Fruit fly (Drosophila melanogaster) whole organism, wandering third instar larva: Measurements from ENCODE around the gene Sec63.

Source experiments
- Abd-B ChIP-seq: fragments of >200 bp; optimal IDR thresholded peaks from 2 replicates; lab custom pipeline; 2017; ENCODE audit warnings: missing biosample characterization, missing genetic modification characterization
- CG32264 ChIP-seq: fragments of 200-800 bp; sonication (Bioruptor generic); optimal IDR thresholded peaks from 2 replicates; lab custom pipeline; 2016; ENCODE audit warnings: missing biosample characterization, missing genetic modification characterization
- CG9705 ChIP-seq: fragments of 200-800 bp; sonication (Bioruptor generic); optimal IDR thresholded peaks from 2 replicates; lab custom pipeline; 2018; ENCODE audit warnings: missing biosample characterization, mild to moderate bottlenecking, missing genetic modification characterization
- CrebA ChIP-seq: fragments of 200-800 bp; sonication (Bioruptor generic); optimal IDR thresholded peaks from 2 replicates; lab custom pipeline; 2016; ENCODE audit warnings: missing biosample characterization, mild to moderate bottlenecking, missing genetic modification characterization, borderline replicate concordance
- Dfd ChIP-seq: fragments of >200 bp; optimal IDR thresholded peaks from 2 replicates; lab custom pipeline; 2017; ENCODE audit warnings: missing biosample characterization, missing genetic modification characterization
- Dif ChIP-seq: fragments of 200-275, 200-300 bp; sonication (Bioruptor generic); optimal IDR thresholded peaks from 2 replicates; lab custom pipeline; 2018; ENCODE audit warnings: missing biosample characterization, missing genetic modification characterization; ENCODE audit not compliant: partially characterized antibody
- GATAd ChIP-seq: sonication (Bioruptor generic); optimal IDR thresholded peaks from 2 replicates; lab custom pipeline; 2016; ENCODE audit warnings: missing biosample characterization, missing genetic modification characterization
- HLH106 ChIP-seq: fragments of 200-800 bp; optimal IDR thresholded peaks from 3 replicates; lab custom pipeline; 2019; ENCODE audit warnings: missing biosample characterization, mild to moderate bottlenecking, missing genetic modification characterization, moderate library complexity
- Hnf4 ChIP-seq: fragments of 200-800 bp; sonication (Bioruptor generic); optimal IDR thresholded peaks from 2 replicates; lab custom pipeline; 2016; ENCODE audit warnings: missing biosample characterization, mild to moderate bottlenecking, missing genetic modification characterization
- Hr78 ChIP-seq: fragments of >200 bp; optimal IDR thresholded peaks from 2 replicates; lab custom pipeline; 2017; ENCODE audit warnings: missing biosample characterization, missing genetic modification characterization
- Hr83 ChIP-seq: fragments of 200-300 bp; sonication (Bioruptor generic); optimal IDR thresholded peaks from 2 replicates; lab custom pipeline; 2016; ENCODE audit warnings: missing biosample characterization, mild to moderate bottlenecking, missing genetic modification characterization, moderate library complexity; ENCODE audit not compliant: poor library complexity, severe bottlenecking
- Jra ChIP-seq: sonication (Bioruptor generic); optimal IDR thresholded peaks from 2 replicates; lab custom pipeline; 2016; ENCODE audit warnings: missing biosample characterization, missing genetic modification characterization
- Mio ChIP-seq: sonication (Bioruptor generic); optimal IDR thresholded peaks from 2 replicates; lab custom pipeline; 2016; ENCODE audit warnings: missing biosample characterization, missing genetic modification characterization
- Myc ChIP-seq: fragments of >200 bp; optimal IDR thresholded peaks from 2 replicates; lab custom pipeline; 2017
- N ChIP-seq: fragments of >200 bp; optimal IDR thresholded peaks from 2 replicates; lab custom pipeline; 2018; ENCODE audit warnings: missing biosample characterization, missing external identifiers, missing genetic modification characterization
- OdsH ChIP-seq: fragments of 200-800 bp; sonication (Bioruptor generic); optimal IDR thresholded peaks from 2 replicates; lab custom pipeline; 2016; ENCODE audit warnings: missing biosample characterization, mild to moderate bottlenecking, missing genetic modification characterization
- Rel ChIP-seq, 2 experiments: fragments of 200-800 bp; sonication (Bioruptor generic) in 1 of 2; optimal IDR thresholded peaks; 2 replicates in 1 of 2; 3 replicates in 1 of 2; lab custom pipeline; 2016 to 2019; ENCODE audit warnings: mild to moderate bottlenecking in 2 of 2, missing biosample characterization in 2 of 2, missing genetic modification characterization in 2 of 2, moderate library complexity in 1 of 2
- Sp1 ChIP-seq: fragments of 200-800 bp; sonication (Bioruptor generic); optimal IDR thresholded peaks from 3 replicates; lab custom pipeline; 2019; ENCODE audit warnings: missing biosample characterization, mild to moderate bottlenecking, missing genetic modification characterization, moderate library complexity
- Vsx2 ChIP-seq: fragments of 200-300, 225-300 bp; sonication (Bioruptor generic); optimal IDR thresholded peaks from 2 replicates; lab custom pipeline; 2018; ENCODE audit warnings: missing biosample characterization, missing genetic modification characterization; ENCODE audit not compliant: partially characterized antibody
- br ChIP-seq: fragments of 200-800 bp; sonication (Bioruptor generic); optimal IDR thresholded peaks from 2 replicates; lab custom pipeline; 2016; ENCODE audit warnings: missing biosample characterization, missing genetic modification characterization
- brk ChIP-seq: fragments of 200-800 bp; sonication (Bioruptor generic); optimal IDR thresholded peaks from 2 replicates; lab custom pipeline; 2016; ENCODE audit warnings: missing biosample characterization, mild to moderate bottlenecking, missing genetic modification characterization
- dl ChIP-seq, 2 experiments: fragments of 175-275, 200-275 bp in 1 of 2; fragments of 200-275 bp in 1 of 2; sonication (Bioruptor generic); optimal IDR thresholded peaks; lab custom pipeline; 2018; ENCODE audit warnings: mild to moderate bottlenecking in 2 of 2, missing biosample characterization in 2 of 2, missing genetic modification characterization in 2 of 2, moderate library complexity in 2 of 2; ENCODE audit not compliant: partially characterized antibody in 2 of 2, insufficient read depth in 1 of 2
- dmrt93B ChIP-seq: fragments of 200-800 bp; sonication (Bioruptor generic); optimal IDR thresholded peaks from 2 replicates; lab custom pipeline; 2018; ENCODE audit warnings: missing biosample characterization, mild to moderate bottlenecking, missing genetic modification characterization
- dsf ChIP-seq: sonication (Bioruptor generic); optimal IDR thresholded peaks from 2 replicates; lab custom pipeline; 2016; ENCODE audit warnings: missing biosample characterization, missing genetic modification characterization, borderline replicate concordance
- ey ChIP-seq: fragments of 200-800 bp; sonication (Bioruptor generic); optimal IDR thresholded peaks from 2 replicates; lab custom pipeline; 2016; ENCODE audit warnings: missing biosample characterization, missing genetic modification characterization
- foxo ChIP-seq, 2 experiments: fragments of 200-800 bp; sonication (Bioruptor generic); optimal IDR thresholded peaks; 2 replicates in 1 of 2; 3 replicates in 1 of 2; lab custom pipeline; 2016 to 2017; ENCODE audit warnings: missing biosample characterization in 2 of 2, missing genetic modification characterization in 2 of 2
- fru ChIP-seq: fragments of 200-800 bp; sonication (Bioruptor generic); optimal IDR thresholded peaks from 3 replicates; lab custom pipeline; 2016; ENCODE audit warnings: missing biosample characterization, mild to moderate bottlenecking, missing genetic modification characterization
- h ChIP-seq: fragments of 200-800 bp; sonication (Bioruptor generic); optimal IDR thresholded peaks from 3 replicates; lab custom pipeline; 2016; ENCODE audit warnings: missing biosample characterization, mild to moderate bottlenecking, missing genetic modification characterization
- jim ChIP-seq: fragments of 175-275, 200-325 bp; sonication (Bioruptor generic); optimal IDR thresholded peaks from 2 replicates; lab custom pipeline; 2016; ENCODE audit warnings: missing biosample characterization, mild to moderate bottlenecking, missing genetic modification characterization
- lola ChIP-seq: fragments of >200 bp; optimal IDR thresholded peaks from 2 replicates; lab custom pipeline; 2017; ENCODE audit warnings: missing biosample characterization, missing genetic modification characterization
- pan ChIP-seq: fragments of >200 bp; optimal IDR thresholded peaks from 2 replicates; lab custom pipeline; 2017
- psq ChIP-seq: fragments of 200-800 bp; sonication (Bioruptor generic); optimal IDR thresholded peaks from 3 replicates; lab custom pipeline; 2017; ENCODE audit warnings: missing biosample characterization, mild to moderate bottlenecking, missing genetic modification characterization, moderate library complexity
- rgr ChIP-seq: fragments of 200-800 bp; sonication (Bioruptor generic); optimal IDR thresholded peaks from 3 replicates; lab custom pipeline; 2016; ENCODE audit warnings: missing biosample characterization, mild to moderate bottlenecking, missing genetic modification characterization
- sage ChIP-seq: fragments of 200-800 bp; sonication (Bioruptor generic); optimal IDR thresholded peaks from 2 replicates; lab custom pipeline; 2016; ENCODE audit warnings: missing biosample characterization, mild to moderate bottlenecking, missing genetic modification characterization
- sv ChIP-seq: fragments of 200-800 bp; sonication (Bioruptor generic); optimal IDR thresholded peaks from 3 replicates; lab custom pipeline; 2016; ENCODE audit warnings: missing biosample characterization, missing genetic modification characterization
- tai ChIP-seq: sonication (Bioruptor generic); optimal IDR thresholded peaks from 2 replicates; lab custom pipeline; 2016; ENCODE audit warnings: missing biosample characterization, missing genetic modification characterization
- usp ChIP-seq: fragments of >200 bp; optimal IDR thresholded peaks from 2 replicates; lab custom pipeline; 2017; ENCODE audit warnings: missing biosample characterization, missing genetic modification characterization
- woc ChIP-seq: sonication (Bioruptor generic); optimal IDR thresholded peaks from 2 replicates; lab custom pipeline; 2016; ENCODE audit warnings: missing biosample characterization, mild to moderate bottlenecking, missing genetic modification characterization

Sec63 gene

dm6 chr3L:7349311-7349710 is 11.1 kb upstream of the Sec63 start:
- no peak for TF ChIP-seq dmrt93B (GFP tag; lab: Kevin White, UChicago)
- no peak for TF ChIP-seq Mio (GFP tag; lab: Kevin White, UChicago)
- TF ChIP-seq pan: no peak
- TF ChIP-seq GATAd (GFP tag; lab: Kevin White, UChicago): no peak
- no peak for TF ChIP-seq Vsx2 (GFP tag; lab: Kevin White, UChicago)
- no peak for TF ChIP-seq Abd-B
- TF ChIP-seq Dif: no peak
- no peak for TF ChIP-seq Hnf4 (GFP tag; lab: Kevin White, UChicago)
- no peak for TF ChIP-seq br (GFP tag; lab: Kevin White, UChicago)
- TF ChIP-seq brk (GFP tag; lab: Kevin White, UChicago): no peak
- no peak for TF ChIP-seq ey (GFP tag; lab: Kevin White, UChicago)
- no peak for TF ChIP-seq psq (GFP tag; lab: Kevin White, UChicago)
- TF ChIP-seq foxo (GFP tag; optimal IDR thresholded peaks at IDR 0.05; lab: Kevin White, UChicago): no peak
- TF ChIP-seq CG32264: no peak
- no peak for TF ChIP-seq tai (GFP tag; lab: Kevin White, UChicago)
- TF ChIP-seq sv (GFP tag; lab: Kevin White, UChicago): no peak
- TF ChIP-seq usp (GFP tag; lab: Kevin White, UChicago): no peak
- no peak for TF ChIP-seq Dfd
- TF ChIP-seq lola: no peak

DNA sequence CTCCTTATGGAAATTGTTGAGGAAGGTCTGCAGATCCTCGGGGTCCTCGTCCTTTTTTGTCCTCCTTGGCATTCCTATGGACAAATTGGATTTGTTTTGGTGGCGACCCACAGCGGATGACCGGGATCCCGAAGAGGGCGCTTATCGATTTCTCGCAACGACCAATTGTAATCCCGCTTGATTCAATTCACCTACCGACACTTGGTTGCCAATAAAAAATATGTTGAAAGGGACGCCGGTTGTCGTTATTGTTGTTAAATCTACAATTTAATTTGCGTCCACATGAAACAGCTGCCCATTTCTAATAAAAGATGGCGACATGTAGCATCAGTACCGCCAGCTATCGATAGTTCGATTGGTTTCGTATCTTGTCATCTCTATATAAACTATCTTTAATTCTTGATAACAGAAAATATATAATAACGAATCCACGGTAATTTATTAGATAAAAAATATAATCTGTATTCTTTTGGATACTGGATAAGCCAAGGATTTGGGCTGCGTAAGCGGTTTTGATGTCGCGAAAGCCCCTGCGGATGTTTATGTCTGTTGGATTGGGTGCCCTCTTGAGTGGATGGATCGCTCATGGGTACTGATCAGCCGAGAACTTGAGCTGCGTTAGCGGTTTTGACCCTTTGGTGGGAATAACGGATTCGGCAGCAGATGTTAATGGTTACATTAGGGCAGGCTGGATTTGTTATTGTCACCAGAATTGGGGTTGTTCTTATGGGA is 3.8 kb upstream of the Sec63 start, which contains the start of gene CTCF:
Gene CTCF (minus strand): TSS at position 328 of the 732 bp plus-strand sequence.
- TF ChIP-seq Sp1 (GFP tag; lab: Kevin White, UChicago) (peak; percentile 16), Hr78 (GFP tag; lab: Kevin White, UChicago) (no peak), GATAd (GFP tag; lab: Kevin White, UChicago) (no peak), Hnf4 (GFP tag; lab: Kevin White, UChicago) (no peak), woc (GFP tag; lab: Kevin White, UChicago) (no peak), Abd-B (no peak), psq (GFP tag; lab: Kevin White, UChicago) (peak; percentile 21), OdsH (GFP tag; lab: Kevin White, UChicago) (peak; percentile 37), dmrt93B (GFP tag; lab: Kevin White, UChicago) (no peak), CrebA (no peak), rgr (GFP tag; lab: Kevin White, UChicago) (peak; percentile 50), Vsx2 (GFP tag; lab: Kevin White, UChicago) (no peak), fru (GFP tag; lab: Kevin White, UChicago) (no peak), Hr83 (no peak), br (GFP tag; lab: Kevin White, UChicago) (peak; percentile 44), sage (GFP tag; lab: Kevin White, UChicago) (no peak), Mio (GFP tag; lab: Kevin White, UChicago) (no peak), dsf (GFP tag; lab: Kevin White, UChicago) (no peak), N (GFP tag; lab: Kevin White, UChicago) (no peak), Dif (no peak), brk (GFP tag; lab: Kevin White, UChicago) (no peak), Rel (GFP tag; optimal IDR thresholded peaks at IDR 0.05; lab: Kevin White, UChicago) (no peak), Rel (tag; optimal IDR thresholded peaks at IDR 0.05; lab: Kevin White, UChicago) (peak; percentile 15), Dfd (no peak), sv (GFP tag; lab: Kevin White, UChicago) (no peak), dl (GFP tag; optimal IDR thresholded peaks at IDR 0.05; lab: Kevin White, UChicago; ENCODE audit: insufficient read depth in 1 of 2, partially characterized antibody in 2 of 2) (no peak), h (peak; percentile 56), CG9705 (no peak), foxo (GFP tag; optimal IDR thresholded peaks at IDR 0.05; lab: Kevin White, UChicago) (peak in 1 of 2 experiments; percentile 46), jim (GFP tag; lab: Kevin White, UChicago) (no peak), usp (GFP tag; lab: Kevin White, UChicago) (no peak), Myc (lab: Kevin White, UChicago) (peak; percentile 80), lola (no peak), tai (GFP tag; lab: Kevin White, UChicago) (no peak), CG32264 (no peak), pan (no peak), Jra (GFP tag; lab: Kevin White, UChicago) (peak; percentile 14), ey (GFP tag; lab: Kevin White, UChicago) (peak; percentile 30), HLH106 (tag; lab: Kevin White, UChicago) (peak; percentile 56)
